Worm (Caenorhabditis elegans) whole organism, L4 larva: ENCODE results near the gene acl-13.

Source experiments
- ceh-28 ChIP-seq: fragments of 150-350 bp; optimal IDR thresholded peaks from 2 replicates; lab custom pipeline; 2014; ENCODE audit warnings: missing biosample characterization, missing genetic modification reagents, missing genetic modification characterization
- nhr-42 ChIP-seq: fragments of 200-800 bp; sonication (Bioruptor generic); IDR thresholded peaks from 2 replicates; pipeline ENCODE4 v1.3.6; 2022; ENCODE audit warnings: missing genetic modification characterization, missing compliant biosample characterization

ce11 chrIV:12389951-12390350 is 20.3 kb upstream of the acl-13 start, which contains the start of gene spe-45:
- TF ChIP-seq nhr-42 (GFP tag; lab: Robert Waterston, UW) = no peak
- no peak for TF ChIP-seq ceh-28
